Fruit fly (Drosophila melanogaster): ENCODE results near the gene CenG1A.

DNA sequence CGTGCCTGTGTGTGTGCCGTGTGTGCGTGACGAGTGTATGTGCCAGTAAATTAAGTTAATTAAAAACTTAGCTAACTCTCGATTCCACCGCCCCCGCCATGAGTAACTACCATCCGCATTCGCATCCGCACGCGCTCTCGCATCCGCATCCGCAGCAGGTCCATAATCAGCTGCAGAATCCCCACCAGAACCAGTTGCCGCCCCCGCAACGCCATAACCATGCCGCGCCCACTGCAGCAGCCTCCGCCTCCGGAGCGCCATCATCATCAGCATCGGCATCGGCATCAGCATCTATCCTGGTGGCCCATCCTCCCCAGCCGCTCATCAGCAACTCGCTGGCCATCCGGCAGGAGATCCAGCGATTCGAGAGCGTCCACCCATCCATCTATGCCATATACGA is 595 bp downstream of the CenG1A start:
- TF ChIP-seq Crg-1 (GFP tag; optimal IDR thresholded peaks at IDR 0.05) (no peak), Mnt (GFP tag; optimal IDR thresholded peaks at IDR 0.05) (no peak), cnc (optimal IDR thresholded peaks at IDR 0.05) (no peak), CG5204 (GFP tag; optimal IDR thresholded peaks at IDR 0.05) (no peak), CG11617 (GFP tag; optimal IDR thresholded peaks at IDR 0.05) (no peak), cic (GFP tag; optimal IDR thresholded peaks at IDR 0.05) (no peak), CG7045 (GFP tag; optimal IDR thresholded peaks at IDR 0.05) (no peak), kay (GFP tag; ENCODE audit: borderline replicate concordance) (no peak), CG1620 (GFP tag; optimal IDR thresholded peaks at IDR 0.05) (no peak), toe (GFP tag; optimal IDR thresholded peaks at IDR 0.05) (no peak), pad (GFP tag; optimal IDR thresholded peaks at IDR 0.05) (no peak), CG14711 (tag; optimal IDR thresholded peaks at IDR 0.05) (no peak), Hr96 (GFP tag; optimal IDR thresholded peaks at IDR 0.05) (no peak), CG7101 (tag; optimal IDR thresholded peaks at IDR 0.05) (no peak)

Data from whole organism, adult.